Fruit fly (Drosophila melanogaster): ENCODE measurements around the gene Srrm234.

Gene Srrm234

DNA sequence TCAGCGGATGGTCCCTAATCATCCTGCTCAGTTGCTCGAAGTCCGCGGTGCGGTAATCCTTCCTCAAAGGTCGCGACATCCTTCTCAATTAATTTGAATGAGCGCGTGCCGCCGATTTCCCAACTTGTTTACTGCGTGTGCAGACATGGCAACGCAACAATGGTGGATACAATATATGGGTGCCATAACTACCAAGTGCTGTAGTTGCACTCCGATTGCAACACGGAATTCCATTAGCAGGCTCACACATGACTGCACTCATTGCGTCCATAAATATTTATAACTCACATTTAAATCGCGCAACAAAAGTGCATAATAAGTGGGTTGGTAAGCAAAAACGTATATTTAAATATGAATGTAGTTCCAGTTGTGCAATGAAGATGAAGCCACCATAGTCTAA lies 7.8 kb upstream of the Srrm234 start, which contains the start of gene CG13930:
CG13930 (minus strand) TSS at position 101 of the 400 bp plus-strand sequence.
- TF ChIP-seq CG17801 (GFP tag; optimal IDR thresholded peaks at IDR 0.05; ENCODE audit: partially characterized antibody), result no peak

DNA sequence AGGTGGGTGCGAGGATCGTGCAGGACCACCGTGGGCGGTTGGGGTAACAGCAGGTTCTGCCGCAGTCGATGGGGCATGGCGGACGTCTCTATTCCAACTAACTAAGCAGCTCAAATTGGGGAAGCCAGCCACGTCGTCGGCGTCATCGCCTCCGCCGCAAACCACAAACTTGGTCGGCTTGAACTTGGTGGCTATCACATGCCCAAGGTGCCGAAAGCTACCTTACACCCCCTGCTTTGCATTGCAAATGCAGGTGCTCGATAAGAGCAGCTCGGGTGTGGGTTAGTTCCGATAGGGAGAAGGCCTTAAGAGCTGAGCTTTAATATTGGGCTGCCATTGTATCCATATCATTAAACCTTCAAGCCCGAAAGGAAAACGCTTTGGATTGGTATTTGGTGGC lies 5.1 kb upstream of the Srrm234 start, which contains the start of gene RabX5:
RabX5 (minus strand) TSS at position 101 of the 400 bp plus-strand sequence.
- no peak for TF ChIP-seq CG17801 (GFP tag; optimal IDR thresholded peaks at IDR 0.05; ENCODE audit: partially characterized antibody)

DNA sequence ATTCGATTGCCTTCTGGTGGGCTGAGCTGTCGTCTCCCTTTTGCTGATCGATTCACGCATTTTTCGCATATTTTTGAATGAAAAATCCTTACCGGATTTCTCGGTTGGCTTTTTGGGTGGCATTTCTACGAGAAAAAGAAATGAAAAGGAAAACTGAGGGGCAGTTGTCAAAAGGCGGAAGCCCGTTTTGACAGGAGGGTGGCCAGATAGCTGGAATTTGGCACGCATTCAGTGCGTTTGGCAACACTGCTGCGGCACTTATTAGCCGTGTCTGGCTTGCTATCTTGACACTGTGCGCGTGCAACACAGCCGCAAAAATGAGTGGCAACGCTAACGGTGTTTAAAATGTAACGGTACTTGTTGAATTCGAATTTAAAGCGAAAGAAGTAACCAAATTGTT lies 3.6 kb upstream of the Srrm234 start, which contains the start of gene RpL23A:
RpL23A (minus strand) TSS at position 151 of the 400 bp plus-strand sequence.
- TF ChIP-seq CG17801 (GFP tag; optimal IDR thresholded peaks at IDR 0.05; ENCODE audit: partially characterized antibody), result peak; percentile 87

DNA sequence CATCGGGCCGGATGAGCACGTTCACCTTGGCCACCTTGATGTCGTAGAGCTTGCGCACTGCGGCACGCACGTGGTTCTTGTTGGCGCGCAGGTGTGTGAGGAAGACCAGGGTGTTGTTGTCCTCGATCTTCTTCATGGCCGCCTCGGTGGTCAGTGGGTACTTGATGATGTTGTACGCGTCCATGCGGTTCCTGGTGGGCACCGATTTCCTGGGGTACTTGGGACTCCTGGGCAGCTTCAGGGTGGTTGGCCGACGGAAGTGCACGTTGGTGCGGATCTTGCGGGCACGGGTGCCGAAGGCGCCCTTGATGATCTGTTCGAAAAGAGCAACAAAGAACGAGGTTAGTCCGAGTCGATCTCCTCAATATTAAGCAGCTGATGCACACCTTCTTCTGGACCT lies 2.6 kb upstream of the Srrm234 start:
- no peak for TF ChIP-seq CG17801 (GFP tag; optimal IDR thresholded peaks at IDR 0.05; ENCODE audit: partially characterized antibody)

DNA sequence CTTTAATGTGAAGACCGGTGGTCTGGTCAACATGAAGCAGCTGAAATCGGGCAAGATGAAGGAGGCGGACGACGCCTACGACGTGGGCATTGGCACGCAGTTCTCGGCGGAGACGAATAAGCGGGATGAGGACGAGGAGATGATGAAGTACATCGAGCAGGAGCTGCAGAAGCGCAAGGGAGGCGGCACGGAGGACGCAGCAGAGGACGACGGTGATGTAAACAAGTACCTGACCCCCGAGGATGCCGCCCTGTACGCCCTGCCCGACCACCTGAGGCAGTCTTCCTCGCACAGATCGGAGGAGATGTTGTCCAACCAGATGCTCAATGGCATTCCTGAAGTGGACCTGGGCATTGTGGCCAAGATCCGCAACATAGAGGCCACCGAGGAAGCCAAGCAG lies 680 bp upstream of the Srrm234 start:
- TF ChIP-seq CG17801 (GFP tag; optimal IDR thresholded peaks at IDR 0.05; ENCODE audit: partially characterized antibody), result no peak

DNA sequence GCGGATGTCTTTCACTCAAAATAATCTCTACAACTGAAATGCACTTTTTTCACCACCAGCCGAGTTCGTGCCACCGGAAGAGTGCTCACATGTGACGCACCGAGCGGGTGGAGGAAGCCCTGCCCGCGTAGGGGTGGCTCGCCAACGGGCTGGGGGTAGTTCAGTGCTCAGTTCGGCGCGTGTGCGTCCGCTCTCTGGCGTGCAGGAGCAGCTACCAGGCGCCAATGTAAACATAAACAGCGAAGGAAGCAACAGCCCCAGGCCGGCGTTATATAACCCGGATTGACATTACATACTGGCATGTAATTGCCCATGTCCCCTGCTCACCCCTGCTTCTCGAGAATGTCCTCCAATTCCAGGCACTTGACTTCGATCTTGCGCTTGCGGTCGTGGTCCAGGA lies 659 bp downstream of the Srrm234 start:
- TF ChIP-seq CG17801 (GFP tag; optimal IDR thresholded peaks at IDR 0.05; ENCODE audit: partially characterized antibody), result no peak

DNA sequence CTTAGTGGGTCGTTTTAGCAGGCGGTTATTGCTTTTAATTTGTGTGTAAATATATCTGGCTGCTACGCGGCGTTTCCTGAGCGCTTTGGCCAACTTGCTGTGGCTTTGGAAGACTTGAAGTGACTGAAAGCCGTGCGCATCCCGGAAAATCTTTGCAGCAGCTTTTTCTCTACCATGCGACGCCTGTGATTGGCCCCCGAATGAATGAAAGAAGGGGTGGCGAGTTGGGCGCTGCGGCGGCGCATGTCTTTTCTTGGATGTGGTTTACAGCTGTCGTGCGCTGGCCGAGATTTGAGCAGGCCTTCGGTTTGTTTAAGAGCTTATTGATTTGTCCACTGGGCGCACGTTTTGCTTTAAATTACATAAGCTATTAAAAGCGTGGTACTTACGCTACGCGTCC lies 1.3 kb downstream of the Srrm234 start:
- no peak for TF ChIP-seq CG17801 (GFP tag; optimal IDR thresholded peaks at IDR 0.05; ENCODE audit: partially characterized antibody)

DNA sequence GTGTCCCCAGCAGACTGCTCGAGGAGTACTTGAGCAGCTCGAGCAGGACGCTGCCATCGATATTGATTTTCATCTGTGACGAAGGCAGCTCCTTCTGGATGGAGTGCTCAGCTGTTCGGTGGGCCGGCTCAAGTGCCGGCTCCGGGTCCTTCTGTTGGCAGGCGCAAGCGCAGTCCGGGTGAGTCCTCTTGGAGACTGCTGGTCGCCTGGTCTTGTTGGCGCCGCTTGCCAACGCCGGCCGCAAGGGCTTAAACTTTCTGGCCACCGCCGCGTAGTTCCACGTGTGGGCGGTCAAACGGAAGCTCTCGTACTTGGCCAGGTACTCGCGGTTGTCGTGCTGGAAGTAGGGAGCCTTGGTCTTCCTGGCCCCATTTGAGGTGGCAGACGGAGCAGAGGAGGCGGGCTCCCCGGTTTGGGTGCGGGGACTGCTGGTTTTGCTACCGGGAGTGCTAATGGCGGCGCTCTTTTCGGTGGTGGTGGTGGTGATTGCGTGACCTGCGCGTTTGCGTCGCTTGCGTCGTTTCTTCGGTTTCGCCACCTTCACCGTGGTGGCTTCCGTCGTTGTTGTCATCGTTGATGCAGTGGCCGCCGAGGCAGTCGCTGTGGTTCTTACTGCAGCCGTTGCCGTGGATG lies 3.0 kb downstream of the Srrm234 start:
- no peak for TF ChIP-seq CG17801 (GFP tag; optimal IDR thresholded peaks at IDR 0.05; ENCODE audit: partially characterized antibody)

DNA sequence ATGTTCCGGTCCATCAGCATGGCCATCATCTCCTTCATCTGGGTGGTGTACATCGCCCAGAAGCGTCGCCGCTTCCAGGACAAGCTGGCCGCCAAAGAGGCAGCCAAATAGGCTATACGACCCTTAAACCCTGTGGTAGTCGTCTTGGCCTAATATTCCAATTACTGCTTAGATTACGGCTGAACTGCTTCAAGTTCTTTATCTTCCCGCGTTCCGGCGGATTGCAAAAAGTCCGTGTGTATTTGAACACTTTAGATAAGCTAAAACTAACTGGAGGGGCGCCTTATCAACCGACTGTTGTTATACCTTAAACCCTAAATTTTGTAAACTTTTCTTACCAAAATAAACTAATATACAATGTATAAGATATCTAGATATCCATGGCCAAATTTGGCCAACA lies 11.1 kb downstream of the Srrm234 start:
- no peak for TF ChIP-seq CG17801 (GFP tag; optimal IDR thresholded peaks at IDR 0.05; ENCODE audit: partially characterized antibody)

DNA sequence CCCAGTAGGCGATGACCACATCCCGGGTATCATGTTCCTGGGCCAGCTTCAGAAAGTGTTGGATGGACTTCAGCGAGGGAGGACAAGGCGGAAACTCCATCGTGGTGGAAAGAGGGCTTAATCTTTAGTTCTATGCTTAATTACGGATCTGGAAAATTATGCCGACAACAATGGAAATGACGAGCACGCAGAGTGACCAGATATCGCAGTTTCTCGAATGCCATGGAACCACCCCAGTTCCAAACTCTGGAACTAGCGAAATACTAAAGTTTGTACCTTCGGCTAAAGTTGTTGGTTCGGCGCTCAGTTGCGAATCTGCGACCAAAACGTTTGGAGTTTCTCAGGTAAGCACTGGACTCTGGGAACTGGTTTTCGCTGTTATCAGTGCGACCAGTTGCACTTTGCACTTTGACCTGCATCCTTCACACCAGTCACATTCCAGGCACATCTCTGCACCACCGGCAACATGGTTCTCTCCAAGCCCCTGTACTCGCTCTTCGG lies 12.1 kb downstream of the Srrm234 start, which contains the start of the genes CG7970 and Vta1:
CG7970 (plus strand) TSS at position 51 of the 501 bp plus-strand sequence.
Vta1 (minus strand) TSS at position 201 of the 501 bp plus-strand sequence.
- peak; percentile 57 for TF ChIP-seq CG17801 (GFP tag; optimal IDR thresholded peaks at IDR 0.05; ENCODE audit: partially characterized antibody)

DNA sequence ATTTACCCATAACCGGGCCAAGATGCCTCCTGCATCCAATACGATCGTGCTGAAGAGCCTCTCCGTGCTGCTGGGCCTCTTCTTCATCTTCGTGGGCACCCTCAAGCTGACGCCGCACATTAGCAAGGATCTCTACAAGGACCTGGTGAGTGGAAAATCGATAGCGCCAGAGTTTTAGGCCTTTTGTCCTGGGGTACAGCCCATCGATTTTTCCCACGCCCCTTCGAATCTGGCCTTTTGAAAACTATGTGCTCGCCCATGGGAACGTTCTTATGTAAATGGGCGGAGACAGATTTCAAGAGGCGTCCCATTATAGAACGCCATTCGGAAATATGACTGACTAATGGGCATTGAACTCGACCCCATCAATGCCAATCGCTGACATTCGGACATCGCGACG lies 15.5 kb downstream of the Srrm234 start:
- TF ChIP-seq CG17801 (GFP tag; optimal IDR thresholded peaks at IDR 0.05; ENCODE audit: partially characterized antibody), result no peak

DNA sequence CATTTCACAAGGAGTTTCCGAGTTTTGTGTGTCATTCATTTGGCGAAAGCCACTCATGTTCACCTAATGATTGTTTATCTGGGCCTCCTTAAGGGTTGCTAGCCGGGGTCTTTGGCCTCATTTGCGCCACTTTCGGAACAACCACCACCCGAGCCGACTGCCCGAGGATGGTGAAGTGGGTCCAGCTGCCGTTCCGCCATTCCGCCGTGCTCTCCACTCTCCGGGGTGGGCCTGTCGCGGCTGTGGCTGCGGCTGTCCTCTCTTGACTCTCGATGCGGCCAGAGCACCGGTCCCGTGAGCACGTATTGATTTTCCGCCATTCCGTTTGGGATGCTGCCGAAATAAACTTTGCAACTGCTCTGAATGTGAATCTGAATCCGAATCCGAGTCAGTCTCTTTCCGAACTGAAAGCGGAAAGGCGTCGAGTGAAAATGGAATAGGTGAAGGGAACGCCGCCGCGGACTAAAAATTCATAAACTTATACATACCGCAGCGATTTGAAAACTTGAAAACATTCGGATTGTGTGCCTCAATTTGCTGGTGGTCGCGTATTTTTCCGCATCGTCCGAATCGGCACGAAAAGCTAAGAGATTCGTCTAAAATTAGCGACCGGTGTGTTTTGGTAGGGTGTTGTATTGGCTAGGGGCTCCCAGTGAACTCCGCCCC lies 16.0 kb downstream of the Srrm234 start, which contains the start of gene CG13920:
CG13920 (plus strand) TSS at position 255 of the 666 bp plus-strand sequence.
- TF ChIP-seq CG17801 (GFP tag; optimal IDR thresholded peaks at IDR 0.05; ENCODE audit: partially characterized antibody), result no peak

DNA sequence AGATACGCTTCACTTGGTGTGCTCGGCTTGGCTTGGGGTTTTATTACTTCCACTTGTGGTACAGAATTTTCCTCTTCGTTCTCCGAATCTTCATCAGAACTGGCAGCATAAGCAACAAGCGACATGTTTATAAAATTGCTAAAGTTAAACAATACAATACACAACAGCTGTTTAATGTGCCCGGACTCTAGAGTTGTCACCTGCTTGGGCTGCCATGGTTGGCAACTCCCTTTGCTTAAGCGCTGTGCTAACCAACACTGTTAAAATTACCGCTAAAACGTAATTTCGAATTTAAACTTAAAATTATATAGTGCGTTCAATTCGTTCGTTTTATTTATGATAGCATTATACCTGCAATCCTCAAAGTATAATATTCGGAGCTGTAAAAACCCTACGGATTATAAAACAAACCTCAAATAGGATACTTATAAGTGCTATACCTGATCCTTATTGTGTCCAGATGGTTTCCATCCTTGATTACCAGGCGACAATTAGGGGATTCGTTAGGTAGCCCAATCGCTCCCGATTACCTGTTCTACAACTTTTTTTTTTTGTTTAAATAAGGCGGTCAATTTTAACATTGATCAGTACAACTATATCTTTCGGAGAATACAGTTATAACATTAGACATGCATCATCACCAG lies 17.5 kb downstream of the Srrm234 start, which contains the start of the genes CG17249 and Bro:
CG17249 (minus strand) TSS at position 189 of the 644 bp plus-strand sequence.
Bro (plus strand) TSS at position 594 of the 644 bp plus-strand sequence.
- no peak for TF ChIP-seq CG17801 (GFP tag; optimal IDR thresholded peaks at IDR 0.05; ENCODE audit: partially characterized antibody)

DNA sequence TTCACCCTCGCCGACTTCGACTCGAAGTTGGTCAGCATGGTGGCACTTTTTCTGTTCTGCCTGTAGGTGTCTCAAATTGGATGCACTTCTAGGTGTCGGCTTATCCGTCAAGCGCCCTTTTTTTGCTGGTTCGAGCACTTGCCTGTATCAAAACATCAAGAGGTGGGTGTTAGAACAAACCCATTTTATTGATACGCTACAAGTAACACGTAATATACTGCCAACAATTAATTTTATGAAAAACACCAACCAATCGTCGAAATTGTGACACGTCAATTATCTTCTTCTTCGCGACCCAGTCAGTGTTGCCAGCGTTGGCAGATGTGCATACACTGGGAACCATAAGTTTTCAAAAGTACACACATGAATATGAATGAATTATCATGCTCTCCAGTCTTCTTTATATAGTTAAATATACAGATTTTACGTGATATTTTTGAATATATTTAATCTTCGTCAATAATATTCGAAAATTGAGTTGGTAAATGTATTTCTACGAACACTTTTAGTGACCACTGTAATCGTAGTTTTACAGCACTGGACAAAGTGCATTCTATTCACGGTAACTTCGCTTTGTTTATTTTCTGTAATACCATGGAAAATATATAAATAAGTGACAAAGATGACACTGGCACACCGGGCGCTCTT lies 19.8 kb downstream of the Srrm234 start, which contains the start of the genes alphaCOP and CG13919:
alphaCOP (minus strand) TSS at position 280 of the 648 bp plus-strand sequence.
CG13919 (plus strand) TSS at position 548 of the 648 bp plus-strand sequence.
- peak; percentile 97 for TF ChIP-seq CG17801 (GFP tag; optimal IDR thresholded peaks at IDR 0.05; ENCODE audit: partially characterized antibody)

Measured in ovary, adult (tissue).